Worm (Caenorhabditis elegans) whole organism, L4 larva: Measurements from ENCODE around the gene acl-13.

Experiments
- D1046.2 ChIP-seq: fragments of 200-800 bp; sonication (Bioruptor generic); IDR thresholded peaks from 2 replicates; pipeline ENCODE4 v1.3.6; 2022; ENCODE audit warnings: missing genetic modification characterization, missing compliant biosample characterization
- F26F4.8 ChIP-seq: fragments of 200-800 bp; sonication (Bioruptor generic); conservative IDR thresholded peaks from 2 replicates; pipeline ENCODE4 v1.3.6; 2022; ENCODE audit warnings: missing genetic modification characterization, missing compliant biosample characterization
- F44E2.7 ChIP-seq: fragments of 200-800 bp; sonication (Bioruptor generic); IDR thresholded peaks from 2 replicates; pipeline ENCODE4 v2.1.2; 2022; ENCODE audit warnings: missing genetic modification characterization, missing compliant biosample characterization
- R02D3.7 ChIP-seq: fragments of 150-350 bp; sonication (generic microtip); optimal IDR thresholded peaks from 3 replicates; lab custom pipeline; 2014; ENCODE audit warnings: missing biosample characterization, missing genetic modification characterization
- T26A8.4 ChIP-seq: fragments of 200-800 bp; sonication (Bioruptor generic); IDR thresholded peaks from 2 replicates; pipeline ENCODE4 v1.3.6; 2022; ENCODE audit warnings: missing genetic modification characterization, missing compliant biosample characterization
- Y105C5A.15 ChIP-seq: fragments of 200-800 bp; sonication (Bioruptor generic); IDR thresholded peaks from 2 replicates; pipeline ENCODE4 v1.3.6; 2022; ENCODE audit warnings: missing genetic modification characterization, missing compliant biosample characterization
- Y48G9A.11 ChIP-seq: fragments of 200-800 bp; sonication (Bioruptor generic); IDR thresholded peaks from 2 replicates; pipeline ENCODE4 v1.3.6; 2022; ENCODE audit warnings: missing genetic modification reagents, missing genetic modification characterization, missing compliant biosample characterization
- ZK546.5 ChIP-seq, 2 experiments: sonication (generic microtip); optimal IDR thresholded peaks; 2 replicates each; lab custom pipeline; 2017; ENCODE audit warnings: missing biosample characterization in 2 of 2, missing genetic modification characterization in 2 of 2
- aha-1 ChIP-seq: fragments of 150-350 bp; peaks from one replicate; lab custom pipeline; 2014; ENCODE audit warnings: missing biosample characterization, missing genetic modification characterization
- ama-1 ChIP-seq: fragments of 150-350 bp; optimal IDR thresholded peaks from 2 replicates; lab custom pipeline; 2014; ENCODE audit warnings: inconsistent platforms, mixed read lengths
- cey-2 ChIP-seq: sonication (generic microtip); optimal IDR thresholded peaks from 3 replicates; lab custom pipeline; 2017; ENCODE audit warnings: missing genetic modification characterization, mild to moderate bottlenecking, missing compliant biosample characterization, antibody characterized with exemption, borderline replicate concordance; ENCODE audit not compliant: insufficient read depth
- daf-12 ChIP-seq: fragments of 150-350 bp; optimal IDR thresholded peaks from 2 replicates; lab custom pipeline; 2014; ENCODE audit warnings: missing biosample characterization, missing genetic modification reagents, missing genetic modification characterization
- daf-19 ChIP-seq: fragments of 200-800 bp; sonication (Bioruptor generic); conservative IDR thresholded peaks from 2 replicates; pipeline ENCODE4 v1.3.6; 2022; ENCODE audit warnings: missing genetic modification characterization, missing compliant biosample characterization
- daf-8 ChIP-seq: fragments of 200-800 bp; sonication (Bioruptor generic); IDR thresholded peaks from 2 replicates; pipeline ENCODE4 v1.3.6; 2022; ENCODE audit warnings: missing genetic modification characterization, missing compliant biosample characterization
- dmd-6 ChIP-seq: fragments of 200-800 bp; sonication (Bioruptor generic); IDR thresholded peaks from 2 replicates; pipeline ENCODE4 v1.3.6; 2022; ENCODE audit warnings: missing genetic modification reagents, missing genetic modification characterization, missing compliant biosample characterization
- dpl-1 ChIP-seq: fragments of 150-350 bp; optimal IDR thresholded peaks from 2 replicates; lab custom pipeline; 2014; ENCODE audit warnings: missing biosample characterization, missing genetic modification reagents, missing genetic modification characterization
- egl-27 ChIP-seq: sonication (generic microtip); optimal IDR thresholded peaks from 3 replicates; lab custom pipeline; 2017; ENCODE audit warnings: missing biosample characterization, missing genetic modification reagents, missing genetic modification characterization
- egl-43 ChIP-seq: fragments of 200-800 bp; sonication (Bioruptor generic); IDR thresholded peaks from 2 replicates; pipeline ENCODE4 v1.3.6; 2022; ENCODE audit warnings: missing genetic modification reagents, missing genetic modification characterization, missing compliant biosample characterization
- fos-1 ChIP-seq: fragments of 150-350 bp; optimal IDR thresholded peaks from 2 replicates; lab custom pipeline; 2014; ENCODE audit warnings: missing biosample characterization, missing genetic modification characterization
- hlh-11 ChIP-seq: fragments of 200-800 bp; sonication (Bioruptor generic); optimal IDR thresholded peaks from 2 replicates; lab custom pipeline; 2018; ENCODE audit warnings: mild to moderate bottlenecking, missing genetic modification characterization, missing compliant biosample characterization
- hlh-30 ChIP-seq: sonication (generic microtip); optimal IDR thresholded peaks from 2 replicates; lab custom pipeline; 2017; ENCODE audit warnings: antibody characterized with exemption, mild to moderate bottlenecking, missing genetic modification characterization, missing compliant biosample characterization; ENCODE audit not compliant: insufficient read depth
- lin-1 ChIP-seq: fragments of 200-800 bp; sonication (Bioruptor generic); IDR thresholded peaks from 2 replicates; pipeline ENCODE4 v1.3.6; 2022; ENCODE audit warnings: missing genetic modification reagents, missing genetic modification characterization, missing compliant biosample characterization
- lin-13 ChIP-seq: fragments of 150-350 bp; optimal IDR thresholded peaks from 2 replicates; lab custom pipeline; 2014; ENCODE audit warnings: missing biosample characterization, missing genetic modification reagents, missing genetic modification characterization
- lir-3 ChIP-seq: sonication (generic microtip); optimal IDR thresholded peaks from 2 replicates; lab custom pipeline; 2016; ENCODE audit warnings: mild to moderate bottlenecking, missing genetic modification characterization, missing compliant biosample characterization
- lsy-2 ChIP-seq, 2 experiments: fragments of 150-350 bp in 1 of 2; sonication (generic microtip) in 1 of 2; optimal IDR thresholded peaks; 2 replicates each; lab custom pipeline; 2014 to 2017; ENCODE audit warnings: missing biosample characterization in 2 of 2, missing genetic modification characterization in 2 of 2
- mxl-2 ChIP-seq: fragments of 200-800 bp; sonication (Bioruptor generic); conservative IDR thresholded peaks from 2 replicates; pipeline ENCODE4 v1.3.6; 2022; ENCODE audit warnings: missing genetic modification reagents, missing genetic modification characterization, missing compliant biosample characterization
- mxl-3 ChIP-seq: fragments of 200-800 bp; sonication (Bioruptor generic); optimal IDR thresholded peaks from 2 replicates; lab custom pipeline; 2018; ENCODE audit warnings: mild to moderate bottlenecking, missing genetic modification characterization, missing compliant biosample characterization
- nhr-10 ChIP-seq: fragments of 150-350 bp; optimal IDR thresholded peaks from 2 replicates; lab custom pipeline; 2014; ENCODE audit warnings: missing biosample characterization, missing genetic modification characterization
- nhr-25 ChIP-seq: sonication (generic microtip); optimal IDR thresholded peaks from 2 replicates; lab custom pipeline; 2017; ENCODE audit warnings: missing genetic modification characterization, mild to moderate bottlenecking, missing compliant biosample characterization, antibody characterized with exemption, moderate library complexity, borderline replicate concordance; ENCODE audit not compliant: insufficient read depth
- nhr-28 ChIP-seq: fragments of 150-350 bp; optimal IDR thresholded peaks from 2 replicates; lab custom pipeline; 2014; ENCODE audit warnings: missing biosample characterization, missing genetic modification characterization
- nhr-48 ChIP-seq: sonication (generic microtip); optimal IDR thresholded peaks from 2 replicates; lab custom pipeline; 2016; ENCODE audit warnings: mild to moderate bottlenecking, missing genetic modification characterization, missing compliant biosample characterization
- php-3 ChIP-seq: fragments of 200-800 bp; sonication (Bioruptor generic); IDR thresholded peaks from 2 replicates; pipeline ENCODE4 v1.3.6; 2022; ENCODE audit warnings: missing genetic modification reagents, missing genetic modification characterization, missing compliant biosample characterization
- rbr-2 ChIP-seq: sonication (generic microtip); optimal IDR thresholded peaks from 2 replicates; lab custom pipeline; 2016; ENCODE audit warnings: missing genotype, missing genetic modification characterization, missing compliant biosample characterization
- saeg-2 ChIP-seq: fragments of 200-800 bp; sonication (Bioruptor generic); IDR thresholded peaks from 2 replicates; pipeline ENCODE4 v1.3.6; 2022; ENCODE audit warnings: missing genetic modification reagents, missing genetic modification characterization, missing compliant biosample characterization
- sdz-12 ChIP-seq: fragments of 200-800 bp; sonication (Bioruptor generic); optimal IDR thresholded peaks from 2 replicates; lab custom pipeline; 2018; ENCODE audit warnings: mild to moderate bottlenecking, missing genetic modification characterization, missing compliant biosample characterization
- set-16 ChIP-seq: fragments of 200-800 bp; sonication (Bioruptor generic); IDR thresholded peaks from 2 replicates; pipeline ENCODE4 v1.3.6; 2022; ENCODE audit warnings: missing genetic modification reagents, missing genetic modification characterization, missing compliant biosample characterization
- snpc-1.2 ChIP-seq: fragments of 200-800 bp; sonication (Bioruptor generic); IDR thresholded peaks from 2 replicates; pipeline ENCODE4 v1.3.6; 2022; ENCODE audit warnings: missing genetic modification reagents, missing genetic modification characterization, missing compliant biosample characterization
- snpc-4 ChIP-seq: fragments of 150-350 bp; optimal IDR thresholded peaks from 2 replicates; lab custom pipeline; 2014; ENCODE audit warnings: missing biosample characterization, missing genetic modification characterization
- spr-3 ChIP-seq: fragments of 200-800 bp; sonication (Bioruptor generic); optimal IDR thresholded peaks from 2 replicates; lab custom pipeline; 2018; ENCODE audit warnings: mild to moderate bottlenecking, missing genetic modification characterization, missing compliant biosample characterization
- tag-97 ChIP-seq: fragments of 200-800 bp; sonication (Bioruptor generic); IDR thresholded peaks from 2 replicates; pipeline ENCODE4 v1.3.6; 2022; ENCODE audit warnings: missing genetic modification characterization, missing compliant biosample characterization
- unc-62 ChIP-seq, 3 experiments: fragments of 150-350 bp in 1 of 3; sonication (generic microtip); optimal IDR thresholded peaks in 2 of 3; peaks in 1 of 3; 1 replicate in 1 of 3; 2 replicates in 2 of 3; lab custom pipeline; 2014 to 2017; ENCODE audit warnings: missing biosample characterization in 3 of 3, missing genetic modification characterization in 3 of 3, missing genetic modification reagents in 3 of 3, missing genotype in 1 of 3
- zfp-2 ChIP-seq: sonication (generic microtip); optimal IDR thresholded peaks from 2 replicates; lab custom pipeline; 2016; ENCODE audit warnings: mild to moderate bottlenecking, missing genetic modification characterization, missing compliant biosample characterization
- zfp-3 ChIP-seq: fragments of 200-800 bp; sonication (Bioruptor generic); conservative IDR thresholded peaks from 2 replicates; pipeline ENCODE4 v1.3.6; 2022; ENCODE audit warnings: missing genetic modification reagents, missing genetic modification characterization, missing compliant biosample characterization
- zip-11 ChIP-seq: fragments of 200-800 bp; sonication (Bioruptor generic); IDR thresholded peaks from 2 replicates; pipeline ENCODE4 v1.3.6; 2022; ENCODE audit warnings: missing genetic modification characterization, missing compliant biosample characterization
- zip-2 ChIP-seq: fragments of 150-350 bp; optimal IDR thresholded peaks from 2 replicates; lab custom pipeline; 2014; ENCODE audit warnings: missing biosample characterization, missing genetic modification characterization
- ztf-7 ChIP-seq: fragments of 150-350 bp; optimal IDR thresholded peaks from 2 replicates; lab custom pipeline; 2014; ENCODE audit warnings: missing biosample characterization, missing genetic modification characterization

acl-13 gene

DNA sequence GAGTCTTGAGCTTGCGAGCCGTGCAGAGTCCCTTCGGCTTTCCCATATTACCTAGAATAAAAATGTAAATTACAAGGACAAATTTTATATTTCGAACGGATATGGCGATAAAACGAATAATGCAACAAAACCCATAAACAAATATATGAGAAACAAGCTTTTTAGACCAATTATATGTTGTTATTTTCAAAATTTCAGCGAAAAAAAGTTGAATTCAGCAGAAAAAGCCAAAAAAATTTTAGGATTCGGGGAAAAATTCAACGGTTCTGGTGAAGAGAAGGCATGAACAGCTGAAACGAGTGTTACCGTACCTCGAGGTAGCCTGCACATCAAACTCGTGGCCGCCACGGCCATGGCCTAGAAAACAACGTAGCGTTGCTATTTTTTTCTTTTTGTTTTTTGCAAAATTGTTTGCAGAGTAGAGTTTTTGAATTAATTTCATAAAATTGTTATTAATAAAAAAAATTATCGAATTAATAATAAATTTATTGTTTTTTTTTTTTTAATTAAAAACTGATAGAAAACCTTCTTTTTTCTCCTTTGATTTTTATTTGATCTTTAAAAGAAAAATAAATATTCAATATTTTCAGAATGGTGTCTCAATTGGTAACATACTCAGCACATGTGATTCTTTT is 19.1 kb upstream of the acl-13 start, which contains the start of the genes rps-23 and dpm-3 (continued):
- TF ChIP-seq daf-12 (tag; lab: Kevin White, UChicago) (no peak), sdz-12 (GFP tag; lab: Kevin White, UChicago) (peak; percentile 93), snpc-4 (tag; lab: Kevin White, UChicago) (peak; percentile 45), php-3 (GFP tag; lab: Robert Waterston, UW) (peak; percentile 85), cey-2 (tag; lab: Kevin White, UChicago) (no peak), T26A8.4 (GFP tag; lab: Robert Waterston, UW) (peak; percentile 92), egl-43 (GFP tag; lab: Robert Waterston, UW) (peak; percentile 62; the same call in 1 of the 2 replicates), zip-2 (tag; lab: Kevin White, UChicago) (peak; percentile 62), ztf-7 (peak; percentile 96), mxl-2 (GFP tag; lab: Robert Waterston, UW) (0 out of 2 replicates have a peak, but pooled peaks have one; percentile 58), Y48G9A.11 (GFP tag; lab: Robert Waterston, UW) (peak; percentile 88), nhr-10 (tag; lab: Kevin White, UChicago) (no peak), zfp-3 (peak; percentile 83), spr-3 (GFP tag; lab: Kevin White, UChicago) (peak; percentile 61), daf-19 (GFP tag; lab: Robert Waterston, UW) (peak; percentile 43; the same call in 1 of the 2 replicates), daf-8 (GFP tag; lab: Robert Waterston, UW) (no peak), lin-13 (GFP tag; lab: Kevin White, UChicago) (peak; percentile 96), set-16 (GFP tag; lab: Robert Waterston, UW) (0 out of 2 replicates have a peak, but pooled peaks have one; percentile 27), dmd-6 (GFP tag; lab: Robert Waterston, UW) (peak; percentile 91), rbr-2 (tag; lab: Kevin White, UChicago) (peak; percentile 90), tag-97 (GFP tag; lab: Robert Waterston, UW) (peak; percentile 86; the same call in 1 of the 2 replicates), ama-1 (lab: Kevin White, UChicago) (peak; percentile 82), zip-11 (GFP tag; lab: Robert Waterston, UW) (no peak), F44E2.7 (GFP tag; lab: Robert Waterston, UW) (no peak; the same call in 1 of the 2 replicates), dpl-1 (GFP tag; lab: Kevin White, UChicago) (peak; percentile 89), lir-3 (no peak), snpc-1.2 (GFP tag; lab: Robert Waterston, UW) (peak; percentile 90)

DNA sequence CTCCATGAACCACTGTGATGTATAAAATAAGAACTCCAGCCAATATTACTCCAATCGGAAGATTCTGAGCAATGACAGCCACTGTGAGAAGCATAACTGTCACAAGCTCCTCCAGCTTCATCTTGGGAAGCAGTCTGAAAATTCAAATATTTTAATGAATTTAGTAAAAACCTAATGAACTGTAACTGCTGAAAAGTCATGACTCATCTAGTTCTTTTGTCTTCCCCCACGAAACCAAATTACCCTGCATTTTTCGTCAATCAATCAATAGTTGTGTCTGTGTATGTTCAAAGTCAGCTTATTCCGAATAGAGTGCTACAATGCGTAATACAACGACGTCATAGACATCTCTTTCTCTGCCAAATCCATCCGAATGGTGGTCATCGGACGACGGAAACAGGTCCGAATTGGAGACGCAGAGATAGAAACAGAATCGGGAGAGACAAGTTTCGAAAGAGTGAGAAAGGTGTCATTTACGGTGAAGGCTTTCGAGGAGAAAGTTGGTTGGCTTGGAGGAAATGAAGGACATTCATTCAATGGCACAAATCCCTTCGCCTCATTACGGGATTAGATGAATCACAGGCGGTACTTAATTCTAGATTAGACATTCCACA is 13.5 kb upstream of the acl-13 start:
- TF ChIP-seq dpl-1 (GFP tag; lab: Kevin White, UChicago) (peak; percentile 13), Y105C5A.15 (no peak), F26F4.8 (GFP tag; lab: Robert Waterston, UW) (no peak), cey-2 (tag; lab: Kevin White, UChicago) (no peak), lin-1 (GFP tag; lab: Robert Waterston, UW) (no peak), nhr-48 (tag; lab: Kevin White, UChicago) (peak; percentile 46), egl-27 (no peak), D1046.2 (GFP tag; lab: Robert Waterston, UW) (no peak), hlh-11 (peak; percentile 52), mxl-3 (GFP tag; lab: Kevin White, UChicago) (peak; percentile 44), fos-1 (no peak), ZK546.5 (tag; optimal IDR thresholded peaks at IDR 0.05; lab: Kevin White, UChicago) (no peak), saeg-2 (GFP tag; lab: Robert Waterston, UW) (no peak), aha-1 (peak; percentile 81), nhr-28 (tag; lab: Kevin White, UChicago) (peak; percentile 48), zfp-2 (tag; lab: Kevin White, UChicago) (no peak), zip-2 (tag; lab: Kevin White, UChicago) (no peak), unc-62 (GFP tag; optimal IDR thresholded peaks at IDR 0.05 in 1 of 2; lab: Kevin White, UChicago) (peak in 1 of 2 experiments; percentile 57), unc-62 (tag; optimal IDR thresholded peaks at IDR 0.05; lab: Kevin White, UChicago) (no peak), hlh-30 (tag; lab: Kevin White, UChicago) (peak; percentile 59), R02D3.7 (tag; lab: Kevin White, UChicago) (no peak), lsy-2 (tag; optimal IDR thresholded peaks at IDR 0.05; lab: Kevin White, UChicago) (peak in 1 of 2 experiments; percentile 51), nhr-25 (peak; percentile 8)
